Worm (Caenorhabditis elegans): Measurements from ENCODE around the gene cht-6.

DNA sequence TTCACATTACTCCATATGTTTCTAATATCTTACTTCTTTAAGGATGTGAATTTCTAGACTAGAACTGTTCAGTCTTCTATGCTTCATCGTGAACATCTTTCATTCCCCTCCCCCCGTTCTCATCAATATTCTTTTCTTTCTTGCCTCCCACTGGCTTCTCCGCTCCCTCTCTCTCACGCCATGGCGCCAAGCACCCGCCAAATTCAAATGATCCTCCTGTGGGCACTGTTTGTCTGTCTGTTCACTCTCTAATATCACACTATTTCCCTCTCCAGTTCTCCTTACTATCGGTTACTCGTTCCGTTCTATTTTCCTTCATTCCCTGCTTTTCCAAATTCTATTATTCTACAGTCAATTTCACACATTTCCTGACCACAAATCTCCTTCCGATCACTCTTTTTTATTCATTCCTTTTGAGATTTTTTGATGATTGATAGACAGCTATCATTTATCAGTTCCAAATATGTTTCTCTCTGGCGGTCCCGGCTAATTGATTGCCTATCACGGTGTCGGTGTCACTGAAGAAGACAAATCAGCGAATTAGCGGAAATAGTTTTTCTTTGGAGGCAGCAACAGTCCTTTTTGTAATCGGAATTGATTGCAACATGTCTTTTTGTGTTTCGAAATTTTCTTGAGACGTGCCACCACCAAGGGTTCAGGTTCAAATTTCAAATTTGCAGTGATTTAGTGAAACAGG is 43.7 kb downstream of the cht-6 start:
- TF ChIP-seq ceh-36 (tag; optimal IDR thresholded peaks at IDR 0.05) = no peak
- TF ChIP-seq flt-1 (GFP tag; IDR thresholded peaks at IDR 0.05) = no peak
- TF ChIP-seq ceh-13 (GFP tag; optimal IDR thresholded peaks at IDR 0.05) = no peak
- TF ChIP-seq ama-1 (optimal IDR thresholded peaks at IDR 0.05) = no peak
- no peak for TF ChIP-seq ets-7 (tag; optimal IDR thresholded peaks at IDR 0.05)
- no peak for TF ChIP-seq F13C5.2 (tag; optimal IDR thresholded peaks at IDR 0.05)
- no peak for TF ChIP-seq aly-1 (tag; optimal IDR thresholded peaks at IDR 0.05)
